Worm (Caenorhabditis elegans) whole organism, L4 larva: ENCODE measurements around the gene srbc-39.

Source experiments
- F26F4.8 ChIP-seq: fragments of 200-800 bp; sonication (Bioruptor generic); conservative IDR thresholded peaks from 2 replicates; pipeline ENCODE4 v1.3.6; 2022; ENCODE audit warnings: missing genetic modification characterization, missing compliant biosample characterization
- F44E2.7 ChIP-seq: fragments of 200-800 bp; sonication (Bioruptor generic); IDR thresholded peaks from 2 replicates; pipeline ENCODE4 v2.1.2; 2022; ENCODE audit warnings: missing genetic modification characterization, missing compliant biosample characterization
- F49E8.2 ChIP-seq: sonication (generic microtip); optimal IDR thresholded peaks from 2 replicates; lab custom pipeline; 2016; ENCODE audit warnings: missing compliant biosample characterization, mild to moderate bottlenecking, missing genetic modification characterization, borderline replicate concordance
- T20F7.1 ChIP-seq: fragments of 200-800 bp; sonication (Bioruptor generic); optimal IDR thresholded peaks from 2 replicates; lab custom pipeline; 2018; ENCODE audit warnings: mild to moderate bottlenecking, missing genetic modification characterization, missing compliant biosample characterization
- Y105C5A.15 ChIP-seq: fragments of 200-800 bp; sonication (Bioruptor generic); IDR thresholded peaks from 2 replicates; pipeline ENCODE4 v1.3.6; 2022; ENCODE audit warnings: missing genetic modification characterization, missing compliant biosample characterization
- Y5F2A.4 ChIP-seq: fragments of 200-800 bp; sonication (Bioruptor generic); optimal IDR thresholded peaks from 2 replicates; lab custom pipeline; 2018; ENCODE audit warnings: mild to moderate bottlenecking, missing genetic modification characterization, missing compliant biosample characterization
- aha-1 ChIP-seq: fragments of 150-350 bp; peaks from one replicate; lab custom pipeline; 2014; ENCODE audit warnings: missing biosample characterization, missing genetic modification characterization
- arid-1 ChIP-seq: fragments of 200-800 bp; sonication (Bioruptor generic); conservative IDR thresholded peaks from 2 replicates; pipeline ENCODE4 v1.3.6; 2022; ENCODE audit warnings: missing genetic modification reagents, missing genetic modification characterization, missing compliant biosample characterization
- ceh-28 ChIP-seq: fragments of 150-350 bp; optimal IDR thresholded peaks from 2 replicates; lab custom pipeline; 2014; ENCODE audit warnings: missing biosample characterization, missing genetic modification reagents, missing genetic modification characterization
- ceh-44 ChIP-seq: fragments of 200-800 bp; sonication (Bioruptor generic); IDR thresholded peaks from 2 replicates; pipeline ENCODE4 v1.3.6; 2022; ENCODE audit warnings: missing genetic modification reagents, missing genetic modification characterization, missing compliant biosample characterization
- ces-1 ChIP-seq: fragments of 150-350 bp; sonication (generic microtip); optimal IDR thresholded peaks from 4 replicates; lab custom pipeline; 2014; ENCODE audit warnings: missing biosample characterization, missing genetic modification reagents, missing genetic modification characterization
- ctbp-1 ChIP-seq: fragments of 200-800 bp; sonication (Bioruptor generic); IDR thresholded peaks from 2 replicates; pipeline ENCODE4 v1.3.6; 2022; ENCODE audit warnings: missing genetic modification reagents, missing genetic modification characterization, missing compliant biosample characterization
- daf-12 ChIP-seq: fragments of 150-350 bp; optimal IDR thresholded peaks from 2 replicates; lab custom pipeline; 2014; ENCODE audit warnings: missing biosample characterization, missing genetic modification reagents, missing genetic modification characterization
- daf-16 ChIP-seq, 3 experiments: sonication (generic microtip); optimal IDR thresholded peaks; 2 replicates each; lab custom pipeline; 2016 to 2017; ENCODE audit warnings: missing genetic modification characterization in 3 of 3, missing genetic modification reagents in 3 of 3, mild to moderate bottlenecking in 2 of 3, missing compliant biosample characterization in 2 of 3, missing biosample characterization in 1 of 3, moderate library complexity in 1 of 3
- dmd-9 ChIP-seq: fragments of 200-800 bp; sonication (Bioruptor generic); IDR thresholded peaks from 2 replicates; pipeline ENCODE4 v1.3.6; 2022; ENCODE audit warnings: missing genetic modification reagents, missing genetic modification characterization, missing compliant biosample characterization
- duxl-1 ChIP-seq: sonication (generic microtip); optimal IDR thresholded peaks from 2 replicates; lab custom pipeline; 2016; ENCODE audit warnings: mild to moderate bottlenecking, missing genetic modification characterization, moderate library complexity, missing compliant biosample characterization; ENCODE audit not compliant: poor library complexity
- fos-1 ChIP-seq: fragments of 150-350 bp; optimal IDR thresholded peaks from 2 replicates; lab custom pipeline; 2014; ENCODE audit warnings: missing biosample characterization, missing genetic modification characterization
- gei-8 ChIP-seq: fragments of 200-800 bp; sonication (Bioruptor generic); optimal IDR thresholded peaks from 2 replicates; lab custom pipeline; 2018; ENCODE audit warnings: mild to moderate bottlenecking, missing genetic modification characterization, missing compliant biosample characterization
- hif-1 ChIP-seq, 2 experiments: sonication (generic microtip); optimal IDR thresholded peaks; 2 replicates each; lab custom pipeline; 2016 to 2017; ENCODE audit warnings: missing compliant biosample characterization in 2 of 2, missing genetic modification characterization in 2 of 2, missing genetic modification reagents in 2 of 2, missing genotype in 2 of 2, mild to moderate bottlenecking in 1 of 2
- hmg-1.1 ChIP-seq: fragments of 200-800 bp; sonication (Bioruptor generic); IDR thresholded peaks from 2 replicates; pipeline ENCODE4 v1.3.6; 2022; ENCODE audit warnings: missing genetic modification reagents, missing genetic modification characterization, missing compliant biosample characterization
- lim-7 ChIP-seq: fragments of 200-800 bp; sonication (Bioruptor generic); IDR thresholded peaks from 2 replicates; pipeline ENCODE4 v1.3.6; 2022; ENCODE audit warnings: missing genetic modification characterization, missing compliant biosample characterization
- lin-38 ChIP-seq: fragments of 200-800 bp; sonication (Bioruptor generic); IDR thresholded peaks from 2 replicates; pipeline ENCODE4 v1.3.6; 2022; ENCODE audit warnings: missing genetic modification reagents, missing genetic modification characterization, missing compliant biosample characterization
- lin-39 ChIP-seq: fragments of 150-350 bp; optimal IDR thresholded peaks from 2 replicates; lab custom pipeline; 2014; ENCODE audit warnings: missing biosample characterization, missing genetic modification reagents, missing genetic modification characterization
- lir-3 ChIP-seq: sonication (generic microtip); optimal IDR thresholded peaks from 2 replicates; lab custom pipeline; 2016; ENCODE audit warnings: mild to moderate bottlenecking, missing genetic modification characterization, missing compliant biosample characterization
- lsy-2 ChIP-seq, 2 experiments: fragments of 150-350 bp in 1 of 2; sonication (generic microtip) in 1 of 2; optimal IDR thresholded peaks; 2 replicates each; lab custom pipeline; 2014 to 2017; ENCODE audit warnings: missing biosample characterization in 2 of 2, missing genetic modification characterization in 2 of 2
- mdl-1 ChIP-seq, 2 experiments: fragments of 150-350 bp in 1 of 2; sonication (generic microtip) in 1 of 2; optimal IDR thresholded peaks; 2 replicates each; lab custom pipeline; 2014 to 2017; ENCODE audit warnings: missing biosample characterization in 2 of 2, missing genetic modification characterization in 2 of 2
- mdt-29 ChIP-seq: fragments of 200-800 bp; sonication (Bioruptor generic); IDR thresholded peaks from 2 replicates; pipeline ENCODE4 v1.3.6; 2022; ENCODE audit warnings: missing genetic modification reagents, missing genetic modification characterization, missing compliant biosample characterization
- mep-1 ChIP-seq: fragments of 150-350 bp; sonication (generic microtip); optimal IDR thresholded peaks from 3 replicates; lab custom pipeline; 2014; ENCODE audit warnings: missing biosample characterization, missing genetic modification characterization
- mxl-2 ChIP-seq: fragments of 200-800 bp; sonication (Bioruptor generic); conservative IDR thresholded peaks from 2 replicates; pipeline ENCODE4 v1.3.6; 2022; ENCODE audit warnings: missing genetic modification reagents, missing genetic modification characterization, missing compliant biosample characterization
- mxl-3 ChIP-seq: fragments of 200-800 bp; sonication (Bioruptor generic); optimal IDR thresholded peaks from 2 replicates; lab custom pipeline; 2018; ENCODE audit warnings: mild to moderate bottlenecking, missing genetic modification characterization, missing compliant biosample characterization
- nhr-10 ChIP-seq: fragments of 150-350 bp; optimal IDR thresholded peaks from 2 replicates; lab custom pipeline; 2014; ENCODE audit warnings: missing biosample characterization, missing genetic modification characterization
- nhr-11 ChIP-seq: fragments of 150-350 bp; optimal IDR thresholded peaks from 2 replicates; lab custom pipeline; 2014; ENCODE audit warnings: missing biosample characterization, missing genetic modification characterization
- nhr-25 ChIP-seq: sonication (generic microtip); optimal IDR thresholded peaks from 2 replicates; lab custom pipeline; 2017; ENCODE audit warnings: missing genetic modification characterization, mild to moderate bottlenecking, missing compliant biosample characterization, antibody characterized with exemption, moderate library complexity, borderline replicate concordance; ENCODE audit not compliant: insufficient read depth
- nhr-42 ChIP-seq: fragments of 200-800 bp; sonication (Bioruptor generic); IDR thresholded peaks from 2 replicates; pipeline ENCODE4 v1.3.6; 2022; ENCODE audit warnings: missing genetic modification characterization, missing compliant biosample characterization
- nhr-76 ChIP-seq: fragments of 150-350 bp; optimal IDR thresholded peaks from 2 replicates; lab custom pipeline; 2014; ENCODE audit warnings: missing biosample characterization, missing genetic modification characterization
- rbr-2 ChIP-seq: sonication (generic microtip); optimal IDR thresholded peaks from 2 replicates; lab custom pipeline; 2016; ENCODE audit warnings: missing genotype, missing genetic modification characterization, missing compliant biosample characterization
- saeg-2 ChIP-seq: fragments of 200-800 bp; sonication (Bioruptor generic); IDR thresholded peaks from 2 replicates; pipeline ENCODE4 v1.3.6; 2022; ENCODE audit warnings: missing genetic modification reagents, missing genetic modification characterization, missing compliant biosample characterization
- sdz-12 ChIP-seq: fragments of 200-800 bp; sonication (Bioruptor generic); optimal IDR thresholded peaks from 2 replicates; lab custom pipeline; 2018; ENCODE audit warnings: mild to moderate bottlenecking, missing genetic modification characterization, missing compliant biosample characterization
- set-16 ChIP-seq: fragments of 200-800 bp; sonication (Bioruptor generic); IDR thresholded peaks from 2 replicates; pipeline ENCODE4 v1.3.6; 2022; ENCODE audit warnings: missing genetic modification reagents, missing genetic modification characterization, missing compliant biosample characterization
- skn-1 ChIP-seq: fragments of 150-350 bp; optimal IDR thresholded peaks from 2 replicates; lab custom pipeline; 2014; ENCODE audit warnings: missing biosample characterization, missing genetic modification characterization
- snpc-4 ChIP-seq: fragments of 150-350 bp; optimal IDR thresholded peaks from 2 replicates; lab custom pipeline; 2014; ENCODE audit warnings: missing biosample characterization, missing genetic modification characterization
- tag-97 ChIP-seq: fragments of 200-800 bp; sonication (Bioruptor generic); IDR thresholded peaks from 2 replicates; pipeline ENCODE4 v1.3.6; 2022; ENCODE audit warnings: missing genetic modification characterization, missing compliant biosample characterization
- zag-1 ChIP-seq: fragments of 150-350 bp; optimal IDR thresholded peaks from 2 replicates; lab custom pipeline; 2014; ENCODE audit warnings: missing biosample characterization, missing genetic modification characterization
- zfp-2 ChIP-seq: sonication (generic microtip); optimal IDR thresholded peaks from 2 replicates; lab custom pipeline; 2016; ENCODE audit warnings: mild to moderate bottlenecking, missing genetic modification characterization, missing compliant biosample characterization
- ztf-11 ChIP-seq: fragments of 150-350 bp; optimal IDR thresholded peaks from 2 replicates; lab custom pipeline; 2014; ENCODE audit warnings: missing biosample characterization, missing genetic modification characterization
- ztf-7 ChIP-seq: fragments of 150-350 bp; optimal IDR thresholded peaks from 2 replicates; lab custom pipeline; 2014; ENCODE audit warnings: missing biosample characterization, missing genetic modification characterization

The srbc-39 gene

ce11 chrV:724470-724890 is 15.6 kb downstream of the srbc-39 start:
- peak; percentile 87 for TF ChIP-seq set-16 (GFP tag; lab: Robert Waterston, UW)
- TF ChIP-seq dmd-9 (GFP tag; lab: Robert Waterston, UW) = 0 out of 2 replicates have a peak, but pooled peaks have one; percentile 31
- TF ChIP-seq hif-1 (tag; optimal IDR thresholded peaks at IDR 0.05; lab: Kevin White, UChicago) = no peak
- TF ChIP-seq ces-1 (GFP tag; lab: Kevin White, UChicago) = no peak
- no peak for TF ChIP-seq ztf-7
- TF ChIP-seq F44E2.7 (GFP tag; lab: Robert Waterston, UW) = no peak
- TF ChIP-seq duxl-1 (tag; lab: Kevin White, UChicago) = no peak
- no peak for TF ChIP-seq mxl-3 (GFP tag; lab: Kevin White, UChicago)
- no peak for TF ChIP-seq lin-38 (GFP tag; lab: Robert Waterston, UW)
- 0 out of 2 replicates have a peak, but pooled peaks have one; percentile 26 for TF ChIP-seq lim-7 (GFP tag; lab: Robert Waterston, UW)
- TF ChIP-seq ztf-11 (tag; lab: Kevin White, UChicago) = no peak
- peak; percentile 92 for TF ChIP-seq aha-1
- TF ChIP-seq lsy-2 (tag; optimal IDR thresholded peaks at IDR 0.05; lab: Kevin White, UChicago) = peak in 1 of 2 experiments; percentile 11
- no peak for TF ChIP-seq Y5F2A.4 (GFP tag; lab: Kevin White, UChicago)

- TF ChIP-seq arid-1 (GFP tag; lab: Robert Waterston, UW) = 0 out of 2 replicates have a peak, but pooled peaks have one; percentile 12
- TF ChIP-seq zfp-2 = no peak
- TF ChIP-seq daf-12 (tag; lab: Kevin White, UChicago) = no peak
- no peak for TF ChIP-seq lim-7 (GFP tag; lab: Robert Waterston, UW)
- TF ChIP-seq gei-8 (GFP tag; lab: Kevin White, UChicago) = no peak
- TF ChIP-seq ctbp-1 (GFP tag; lab: Robert Waterston, UW) = no peak
- no peak; the same call in 1 of the 2 replicates for TF ChIP-seq mxl-2 (GFP tag; lab: Robert Waterston, UW)
- no peak for TF ChIP-seq Y105C5A.15 (GFP tag; lab: Robert Waterston, UW)
- no peak for TF ChIP-seq snpc-4 (tag; lab: Kevin White, UChicago)
- TF ChIP-seq nhr-25 = no peak
- no peak for TF ChIP-seq lir-3
- no peak for TF ChIP-seq F49E8.2 (tag; lab: Kevin White, UChicago)
- no peak for TF ChIP-seq lin-38 (GFP tag; lab: Robert Waterston, UW)
- TF ChIP-seq hmg-1.1 = no peak
- no peak for TF ChIP-seq tag-97 (GFP tag; lab: Robert Waterston, UW)
- TF ChIP-seq mep-1 (tag; lab: Kevin White, UChicago) = no peak
- TF ChIP-seq fos-1 (tag; lab: Kevin White, UChicago) = no peak
- TF ChIP-seq set-16 (GFP tag; lab: Robert Waterston, UW) = no peak
- no peak for TF ChIP-seq ceh-28
- TF ChIP-seq zag-1 = no peak
- no peak for TF ChIP-seq ceh-44 (GFP tag; lab: Robert Waterston, UW)
- no peak for TF ChIP-seq nhr-42
- TF ChIP-seq saeg-2 (GFP tag; lab: Robert Waterston, UW) = no peak
- TF ChIP-seq mdl-1 (tag; optimal IDR thresholded peaks at IDR 0.05; lab: Kevin White, UChicago) = peak in 1 of 2 experiments; percentile 4
- TF ChIP-seq sdz-12 (GFP tag; lab: Kevin White, UChicago) = no peak
- no peak for TF ChIP-seq nhr-76 (tag; lab: Kevin White, UChicago)
- no peak for TF ChIP-seq T20F7.1 (GFP tag; lab: Kevin White, UChicago)
- peak in 1 of 2 experiments; percentile 8 for TF ChIP-seq daf-16 (GFP tag; optimal IDR thresholded peaks at IDR 0.05; lab: Kevin White, UChicago)
- peak; percentile 4 for TF ChIP-seq daf-16 (tag; optimal IDR thresholded peaks at IDR 0.05; lab: Kevin White, UChicago)
- no peak for TF ChIP-seq mdt-29 (GFP tag; lab: Robert Waterston, UW)
- TF ChIP-seq skn-1 (tag; lab: Kevin White, UChicago) = no peak
- TF ChIP-seq lsy-2 (tag; optimal IDR thresholded peaks at IDR 0.05; lab: Kevin White, UChicago) = peak in 1 of 2 experiments; percentile 20
- no peak for TF ChIP-seq dmd-9 (GFP tag; lab: Robert Waterston, UW)
- no peak for TF ChIP-seq rbr-2 (tag; lab: Kevin White, UChicago)
- no peak for TF ChIP-seq nhr-11 (tag; lab: Kevin White, UChicago)
- TF ChIP-seq lin-39 (tag; lab: Kevin White, UChicago) = no peak
- no peak for TF ChIP-seq nhr-10
- no peak for TF ChIP-seq F26F4.8 (GFP tag; lab: Robert Waterston, UW)
Observed at ce11 chrV:724946-725806, 16.3 kb downstream of the srbc-39 start.
